Fruit fly (Drosophila melanogaster): ENCODE measurements around the gene Nop56.
A peak's percentile ranks its signal among the peaks of the same experiment; 100 is the strongest.

The Nop56 gene

DNA sequence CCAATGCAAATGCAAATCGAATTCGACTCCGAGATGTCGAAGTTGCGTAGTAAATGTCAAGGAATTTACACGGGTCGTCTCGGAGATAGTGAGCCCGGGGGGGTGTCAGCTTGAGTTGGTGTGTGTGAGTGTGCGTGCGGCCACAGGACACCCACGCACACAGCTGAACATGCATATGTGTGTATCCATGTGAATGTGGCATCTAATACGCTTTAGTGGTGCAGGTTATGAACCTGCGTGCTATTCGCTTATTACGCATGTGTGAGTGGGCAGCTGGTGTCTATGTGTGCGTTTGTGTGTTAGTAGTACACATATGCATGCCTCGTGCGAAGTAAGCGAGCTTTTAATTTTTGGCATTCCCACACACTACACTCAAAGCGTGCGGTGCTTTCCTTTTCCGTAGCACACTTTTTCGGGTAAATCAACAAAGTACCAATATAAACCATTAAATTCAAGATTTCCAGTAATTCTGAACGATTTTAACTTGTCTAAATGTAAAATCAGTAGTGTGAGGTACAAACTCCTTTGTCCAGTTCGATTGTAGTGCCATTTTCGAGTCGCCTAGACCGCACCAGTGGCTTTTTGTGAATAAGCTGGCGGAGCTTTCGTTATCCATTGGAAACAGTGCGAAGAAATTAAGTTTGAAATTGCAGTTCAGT lies 48.1 kb upstream of the Nop56 start (continued):
- peak; percentile 39 for TF ChIP-seq Sry-δ (GFP tag; optimal IDR thresholded peaks at IDR 0.05)
- no peak for TF ChIP-seq CG12769 (tag; optimal IDR thresholded peaks at IDR 0.05)
- TF ChIP-seq pita (GFP tag; optimal IDR thresholded peaks at IDR 0.05): no peak
- peak; percentile 91 for TF ChIP-seq CG7556 (GFP tag; optimal IDR thresholded peaks at IDR 0.05)
- peak; percentile 70 for TF ChIP-seq wor (GFP tag; IDR thresholded peaks at IDR 0.05)
- TF ChIP-seq CG18619 (GFP tag; optimal IDR thresholded peaks at IDR 0.05): peak; percentile 85
- TF ChIP-seq ind (GFP tag; optimal IDR thresholded peaks at IDR 0.05): peak; percentile 90
- no peak for TF ChIP-seq CG15601 (tag; optimal IDR thresholded peaks at IDR 0.05)
- peak; percentile 73 for TF ChIP-seq Nf-YA (GFP tag; IDR thresholded peaks at IDR 0.05)
- TF ChIP-seq CG18599 (GFP tag; optimal IDR thresholded peaks at IDR 0.05): peak; percentile 97
- TF ChIP-seq Ets65A (GFP tag): peak; percentile 97
- peak; percentile 79 for TF ChIP-seq ems (GFP tag; optimal IDR thresholded peaks at IDR 0.05)
- TF ChIP-seq CG11398 (GFP tag; optimal IDR thresholded peaks at IDR 0.05): peak; percentile 78
- peak; percentile 74 to 88 for TF ChIP-seq Pdp1 (GFP tag; optimal IDR thresholded peaks at IDR 0.05)
- peak; percentile 88 for TF ChIP-seq HLH54F (GFP tag; optimal IDR thresholded peaks at IDR 0.05)
- peak; percentile 61 for TF ChIP-seq Mad (GFP tag; optimal IDR thresholded peaks at IDR 0.05)
- peak; percentile 90 for TF ChIP-seq Xbp1 (GFP tag; optimal IDR thresholded peaks at IDR 0.05)
- TF ChIP-seq CG17912 (GFP tag; optimal IDR thresholded peaks at IDR 0.05): no peak
- TF ChIP-seq pb (GFP tag; optimal IDR thresholded peaks at IDR 0.05): peak; percentile 88
- TF ChIP-seq CG7839 (tag; optimal IDR thresholded peaks at IDR 0.05): peak; percentile 92
- TF ChIP-seq Ada2b (GFP tag; IDR thresholded peaks at IDR 0.05): peak; percentile 87
- TF ChIP-seq CG8089 (GFP tag; optimal IDR thresholded peaks at IDR 0.05): peak; percentile 67
- TF ChIP-seq CG17612 (GFP tag; IDR thresholded peaks at IDR 0.05): peak; percentile 31; the same call in 1 of the 2 replicates
- TF ChIP-seq MTF-1 (GFP tag; optimal IDR thresholded peaks at IDR 0.05; ENCODE audit: borderline replicate concordance): peak; percentile 1
- TF ChIP-seq CG6689 (GFP tag; IDR thresholded peaks at IDR 0.05): peak; percentile 87
- TF ChIP-seq vvl (GFP tag; IDR thresholded peaks at IDR 0.05): peak; percentile 89
- TF ChIP-seq CG32767 (GFP tag; IDR thresholded peaks at IDR 0.05): peak; percentile 49
- TF ChIP-seq Ets97D (GFP tag; optimal IDR thresholded peaks at IDR 0.05): peak; percentile 50
- no peak for TF ChIP-seq sqz (GFP tag; optimal IDR thresholded peaks at IDR 0.05)
- TF ChIP-seq CG18476 (GFP tag; optimal IDR thresholded peaks at IDR 0.05): peak; percentile 81
- TF ChIP-seq al (GFP tag; IDR thresholded peaks at IDR 0.05): peak; percentile 76
- peak; percentile 70 for TF ChIP-seq CG10979 (tag; optimal IDR thresholded peaks at IDR 0.05)
- TF ChIP-seq crp (GFP tag; optimal IDR thresholded peaks at IDR 0.05): peak in 1 of 2 experiments; percentile 28
- TF ChIP-seq fd3F (GFP tag; optimal IDR thresholded peaks at IDR 0.05): peak; percentile 87
- peak; percentile 69 for TF ChIP-seq Six4 (GFP tag; optimal IDR thresholded peaks at IDR 0.05)
- TF ChIP-seq lab (GFP tag; optimal IDR thresholded peaks at IDR 0.05): peak; percentile 96
- no peak for TF ChIP-seq stwl (tag; optimal IDR thresholded peaks at IDR 0.05)
- peak; percentile 90 for TF ChIP-seq CG34376 (GFP tag; optimal IDR thresholded peaks at IDR 0.05)
- TF ChIP-seq dm (GFP tag; optimal IDR thresholded peaks at IDR 0.05): peak; percentile 67
- peak; percentile 54 for TF ChIP-seq CG2875 (GFP tag; optimal IDR thresholded peaks at IDR 0.05)
- no peak for TF ChIP-seq CG15479 (GFP tag; optimal IDR thresholded peaks at IDR 0.05)
- TF ChIP-seq Fer2 (tag; optimal IDR thresholded peaks at IDR 0.05): peak; percentile 77
- peak; percentile 54; the same call in 1 of the 2 replicates for TF ChIP-seq Taf1 (GFP tag; IDR thresholded peaks at IDR 0.05)
- no peak for TF ChIP-seq CG7271 (tag; optimal IDR thresholded peaks at IDR 0.05)
- TF ChIP-seq CG9609 (GFP tag; optimal IDR thresholded peaks at IDR 0.05): peak; percentile 81
- peak; percentile 50 for TF ChIP-seq CG16815 (GFP tag; optimal IDR thresholded peaks at IDR 0.05)
- TF ChIP-seq mam (GFP tag; optimal IDR thresholded peaks at IDR 0.05): peak; percentile 93
- TF ChIP-seq fru (optimal IDR thresholded peaks at IDR 0.05): no peak
- TF ChIP-seq CG17328 (GFP tag; IDR thresholded peaks at IDR 0.05): peak; percentile 81
- peak; percentile 81 for TF ChIP-seq CG12299 (tag; optimal IDR thresholded peaks at IDR 0.05)

Measured in whole organism, embryonic.